Worm (Caenorhabditis elegans): ENCODE results near the gene C52E4.12.

The C52E4.12 gene

DNA sequence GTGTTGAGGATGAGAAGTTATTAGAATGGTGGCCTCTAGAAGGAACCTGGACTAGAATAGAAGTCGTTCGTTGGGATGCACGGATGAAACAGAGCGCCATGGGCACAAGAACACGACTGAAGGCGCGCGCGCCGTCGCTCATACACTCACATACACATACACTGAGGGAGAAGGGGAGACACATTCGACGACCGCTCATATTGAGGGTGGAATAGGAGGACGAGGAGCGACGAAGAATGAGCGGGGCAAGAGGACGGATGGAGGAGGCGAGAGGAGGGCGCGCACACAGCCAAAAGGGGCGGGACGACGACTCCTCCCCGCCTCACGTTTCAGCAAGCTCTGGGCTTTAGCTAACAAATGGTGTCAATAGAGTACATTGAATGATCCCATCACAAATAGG lies 42.8 kb downstream of the C52E4.12 start (continued):
- TF ChIP-seq ceh-2 (tag; optimal IDR thresholded peaks at IDR 0.05) (peak; percentile 42), hlh-6 (tag; optimal IDR thresholded peaks at IDR 0.05) (peak; percentile 26), ceh-31 (tag; optimal IDR thresholded peaks at IDR 0.05) (peak; percentile 44), lim-6 (tag; optimal IDR thresholded peaks at IDR 0.05) (no peak)

DNA sequence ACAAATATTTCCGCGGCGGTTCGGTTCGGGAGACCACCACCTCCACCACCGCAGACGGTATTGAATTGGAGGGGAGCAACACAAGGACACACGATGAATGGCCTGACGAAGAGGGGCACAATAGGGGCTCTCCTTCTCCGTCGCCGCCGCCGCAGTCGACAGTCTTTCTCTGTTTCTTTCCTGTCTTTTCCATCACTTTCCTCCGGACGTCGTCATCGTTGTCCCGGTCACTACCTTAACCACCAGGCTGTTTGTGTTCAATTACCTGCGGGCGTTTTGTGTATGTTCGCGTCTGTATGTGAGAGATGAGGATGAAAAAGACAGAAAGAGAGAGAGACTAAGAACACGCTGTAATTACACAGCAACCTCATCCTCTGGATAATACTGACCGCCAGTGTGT lies 43.8 kb downstream of the C52E4.12 start:
- peak; percentile 38 for TF ChIP-seq ceh-31 (tag; optimal IDR thresholded peaks at IDR 0.05)
- peak; percentile 23 for TF ChIP-seq ceh-34 (tag; optimal IDR thresholded peaks at IDR 0.05)
- peak; percentile 2 for TF ChIP-seq dmd-4 (tag; optimal IDR thresholded peaks at IDR 0.05; ENCODE audit: borderline replicate concordance)
- peak; percentile 3 for TF ChIP-seq pros-1 (tag; optimal IDR thresholded peaks at IDR 0.05)
- peak; percentile 35 for TF ChIP-seq ref-2 (tag; optimal IDR thresholded peaks at IDR 0.05)
- TF ChIP-seq ceh-2 (tag; optimal IDR thresholded peaks at IDR 0.05), result peak; percentile 12
- TF ChIP-seq hlh-30 (tag; optimal IDR thresholded peaks at IDR 0.05; ENCODE audit: insufficient read depth), result no peak
- peak; percentile 38 for TF ChIP-seq sox-2 (GFP tag; IDR thresholded peaks at IDR 0.05)
- no peak for TF ChIP-seq pag-3 (tag; optimal IDR thresholded peaks at IDR 0.05; ENCODE audit: borderline replicate concordance)

DNA sequence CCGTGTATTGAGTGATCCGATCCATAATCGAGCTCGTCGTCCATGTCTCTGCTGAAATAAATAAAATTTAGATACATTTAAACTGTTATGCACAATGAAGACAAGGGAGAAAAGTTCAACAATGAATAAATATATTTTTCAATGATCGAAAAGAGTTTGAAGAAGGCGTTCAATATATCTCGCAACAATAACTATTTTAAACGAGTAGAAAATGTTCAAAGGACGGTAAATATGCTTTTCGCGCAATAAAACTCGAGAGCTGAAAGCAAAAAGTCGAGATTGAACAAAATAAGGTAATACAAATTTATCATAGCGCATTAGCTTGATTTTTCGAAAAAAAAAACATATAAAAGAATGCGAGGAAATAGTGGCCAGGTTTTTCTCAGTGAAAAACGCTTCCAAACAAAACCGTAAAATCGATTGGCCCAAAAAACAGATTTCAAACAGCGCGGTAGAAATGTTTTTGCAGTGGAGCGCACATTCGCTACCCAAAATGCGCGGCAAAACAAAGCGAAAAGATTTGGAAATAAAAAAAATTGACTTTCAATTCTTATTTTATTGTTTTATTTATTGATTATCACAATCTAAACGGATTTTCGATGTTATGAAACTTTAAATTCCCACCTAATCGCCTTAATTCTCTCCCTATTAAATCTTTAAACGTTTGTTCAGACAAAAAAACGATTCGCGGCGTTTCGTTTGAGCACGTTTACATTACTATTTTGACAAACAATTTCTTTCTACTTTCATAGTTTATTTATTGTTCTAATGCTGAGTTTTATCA lies 45.1 kb downstream of the C52E4.12 start, which contains the start of the genes kup-1 and F10C2.4:
TSS of gene kup-1 (minus strand) at position 51 of the 784 bp plus-strand sequence.
TSS of gene F10C2.4 (plus strand) at position 734 of the 784 bp plus-strand sequence.
- TF ChIP-seq syd-9 (tag; optimal IDR thresholded peaks at IDR 0.05), result no peak
- peak; percentile 40 for TF ChIP-seq unc-55 (GFP tag; optimal IDR thresholded peaks at IDR 0.05)
- no peak for TF ChIP-seq ttx-3 (tag; optimal IDR thresholded peaks at IDR 0.05)
- TF ChIP-seq ceh-48 (tag; optimal IDR thresholded peaks at IDR 0.05), result peak; percentile 28
- TF ChIP-seq nfya-1 (tag; optimal IDR thresholded peaks at IDR 0.05), result peak; percentile 12
- TF ChIP-seq madf-2 (tag; optimal IDR thresholded peaks at IDR 0.05), result no peak
- no peak for TF ChIP-seq ztf-16 (tag; optimal IDR thresholded peaks at IDR 0.05)

DNA sequence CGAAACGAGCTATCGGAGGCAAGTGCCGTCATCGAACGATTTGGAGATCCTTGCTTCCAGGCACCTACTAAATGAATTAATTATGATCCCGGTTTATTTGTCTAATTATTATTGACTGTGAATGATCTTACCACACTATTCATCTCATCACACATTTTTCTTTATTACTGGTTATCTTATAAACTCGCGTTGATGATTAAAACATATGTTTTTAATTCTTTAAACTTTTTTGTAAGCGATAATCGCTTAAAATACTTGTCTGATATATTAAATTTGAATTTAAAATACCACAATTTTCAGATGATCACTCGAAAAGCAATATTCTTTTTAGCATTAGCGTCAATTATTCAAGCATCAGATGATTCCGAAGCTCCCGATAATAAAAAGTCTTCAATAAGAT lies 49.2 kb downstream of the C52E4.12 start, which contains the start of gene F10C2.5:
TSS of gene F10C2.5 (plus strand) at position 301 of the 400 bp plus-strand sequence.
- no peak for TF ChIP-seq ahr-1 (tag; optimal IDR thresholded peaks at IDR 0.05)
- TF ChIP-seq ceh-45 (GFP tag; IDR thresholded peaks at IDR 0.05), result no peak
- TF ChIP-seq ceh-18 (tag; optimal IDR thresholded peaks at IDR 0.05), result no peak
- TF ChIP-seq C38D4.7 (GFP tag; optimal IDR thresholded peaks at IDR 0.05), result no peak
- no peak for TF ChIP-seq elt-2 (tag; optimal IDR thresholded peaks at IDR 0.05)
- no peak for TF ChIP-seq rnt-1 (tag; optimal IDR thresholded peaks at IDR 0.05)
- no peak for TF ChIP-seq unc-86 (tag; optimal IDR thresholded peaks at IDR 0.05)
- TF ChIP-seq dve-1 (tag; optimal IDR thresholded peaks at IDR 0.05), result no peak
- no peak for TF ChIP-seq ama-1 (optimal IDR thresholded peaks at IDR 0.05)
- TF ChIP-seq hlh-13 (GFP tag; optimal IDR thresholded peaks at IDR 0.05), result no peak
- TF ChIP-seq ceh-6 (GFP tag; optimal IDR thresholded peaks at IDR 0.05), result no peak
- TF ChIP-seq pag-3 (tag; optimal IDR thresholded peaks at IDR 0.05; ENCODE audit: borderline replicate concordance), result no peak
- no peak for TF ChIP-seq pat-9 (tag; optimal IDR thresholded peaks at IDR 0.05)
- no peak for TF ChIP-seq unc-3 (GFP tag; conservative IDR thresholded peaks at IDR 0.05)
- no peak for TF ChIP-seq unc-3 (tag; optimal IDR thresholded peaks at IDR 0.05)
- no peak for TF ChIP-seq eyg-1 (tag; optimal IDR thresholded peaks at IDR 0.05)
- TF ChIP-seq sdc-2 (tag; optimal IDR thresholded peaks at IDR 0.05), result no peak
- no peak for TF ChIP-seq nfya-1 (tag; optimal IDR thresholded peaks at IDR 0.05)
- no peak for TF ChIP-seq ceh-2 (tag; optimal IDR thresholded peaks at IDR 0.05)
- TF ChIP-seq pqm-1 (tag; optimal IDR thresholded peaks at IDR 0.05), result no peak
- no peak for TF ChIP-seq fkh-6 (tag; optimal IDR thresholded peaks at IDR 0.05)

All from whole organism, late embryonic.